Fruit fly (Drosophila melanogaster) Kc167 (cell line): Measurements from ENCODE around the gene CG1309.

ENCODE experiments used
- Myc ChIP-seq: fragments of >200 bp; optimal IDR thresholded peaks from 2 replicates; lab custom pipeline; 2017; ENCODE audit warnings: missing external identifiers
- Sin3A ChIP-seq: fragments of >200 bp; optimal IDR thresholded peaks from 2 replicates; lab custom pipeline; 2018; ENCODE audit warnings: missing external identifiers
- h ChIP-seq: fragments of >200 bp; optimal IDR thresholded peaks from 3 replicates; lab custom pipeline; 2018; ENCODE audit warnings: missing external identifiers
- insv ChIP-seq: fragments of >200 bp; optimal IDR thresholded peaks from 3 replicates; lab custom pipeline; 2018; ENCODE audit warnings: missing external identifiers
- psq ChIP-seq: fragments of >200 bp; optimal IDR thresholded peaks from 2 replicates; lab custom pipeline; 2017; ENCODE audit warnings: missing external identifiers

DNA sequence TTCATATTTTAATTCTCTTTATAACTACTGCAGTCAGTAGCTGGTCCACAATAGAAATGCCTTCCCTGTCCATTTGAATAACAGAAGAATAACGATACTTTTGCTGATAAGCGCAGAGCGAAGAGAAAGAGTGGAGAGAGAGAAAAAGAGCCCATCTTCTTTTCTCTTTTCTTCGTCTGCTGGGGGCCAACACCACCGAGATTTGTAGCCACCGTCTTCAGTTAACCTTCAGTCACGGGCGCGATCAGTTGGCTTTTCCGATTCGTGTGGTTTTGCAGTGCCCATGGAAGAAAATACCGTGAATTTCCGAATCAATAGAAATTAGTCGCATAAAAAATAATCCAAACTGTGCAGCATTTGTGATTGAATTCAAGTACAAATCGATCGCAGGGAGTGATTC is 4.3 kb downstream of the CG1309 start, which contains the start of gene CG1273:
- no peak for TF ChIP-seq h (lab: Kevin White, UChicago)
- no peak for TF ChIP-seq Sin3A (lab: Kevin White, UChicago)
- no peak for TF ChIP-seq Myc (lab: Kevin White, UChicago)
- no peak for TF ChIP-seq insv (lab: Kevin White, UChicago)
- TF ChIP-seq psq = no peak
